Worm (Caenorhabditis elegans) whole organism, L4 larva: Measurements from ENCODE around the gene rml-3.
A peak's percentile ranks its signal among the peaks of the same experiment; 100 is the strongest.

Experiments
- F26F4.8 ChIP-seq: fragments of 200-800 bp; sonication (Bioruptor generic); conservative IDR thresholded peaks from 2 replicates; pipeline ENCODE4 v1.3.6; 2022; ENCODE audit warnings: missing genetic modification characterization, missing compliant biosample characterization
- F37D6.2 ChIP-seq: sonication (generic microtip); optimal IDR thresholded peaks from 2 replicates; lab custom pipeline; 2016; ENCODE audit warnings: mild to moderate bottlenecking, missing genetic modification characterization, missing compliant biosample characterization
- F44E2.7 ChIP-seq: fragments of 200-800 bp; sonication (Bioruptor generic); IDR thresholded peaks from 2 replicates; pipeline ENCODE4 v2.1.2; 2022; ENCODE audit warnings: missing genetic modification characterization, missing compliant biosample characterization
- F49E8.2 ChIP-seq: sonication (generic microtip); optimal IDR thresholded peaks from 2 replicates; lab custom pipeline; 2016; ENCODE audit warnings: missing compliant biosample characterization, mild to moderate bottlenecking, missing genetic modification characterization, borderline replicate concordance
- R02D3.7 ChIP-seq: fragments of 150-350 bp; sonication (generic microtip); optimal IDR thresholded peaks from 3 replicates; lab custom pipeline; 2014; ENCODE audit warnings: missing biosample characterization, missing genetic modification characterization
- T26A8.4 ChIP-seq: fragments of 200-800 bp; sonication (Bioruptor generic); IDR thresholded peaks from 2 replicates; pipeline ENCODE4 v1.3.6; 2022; ENCODE audit warnings: missing genetic modification characterization, missing compliant biosample characterization
- Y5F2A.4 ChIP-seq: fragments of 200-800 bp; sonication (Bioruptor generic); optimal IDR thresholded peaks from 2 replicates; lab custom pipeline; 2018; ENCODE audit warnings: mild to moderate bottlenecking, missing genetic modification characterization, missing compliant biosample characterization
- Y75B8A.6 ChIP-seq: fragments of 200-800 bp; sonication (Bioruptor generic); IDR thresholded peaks from 2 replicates; pipeline ENCODE4 v1.3.6; 2022; ENCODE audit warnings: missing genetic modification reagents, missing genetic modification characterization, missing compliant biosample characterization
- aha-1 ChIP-seq: fragments of 150-350 bp; peaks from one replicate; lab custom pipeline; 2014; ENCODE audit warnings: missing biosample characterization, missing genetic modification characterization
- aly-2 ChIP-seq: sonication (generic microtip); optimal IDR thresholded peaks from 2 replicates; lab custom pipeline; 2018; ENCODE audit warnings: missing biosample characterization, missing genetic modification characterization
- ceh-20 ChIP-seq: fragments of 200-800 bp; sonication (Bioruptor generic); IDR thresholded peaks from 2 replicates; pipeline ENCODE4 v1.3.6; 2022; ENCODE audit warnings: missing genetic modification reagents, missing genetic modification characterization, missing compliant biosample characterization
- ceh-44 ChIP-seq: fragments of 200-800 bp; sonication (Bioruptor generic); IDR thresholded peaks from 2 replicates; pipeline ENCODE4 v1.3.6; 2022; ENCODE audit warnings: missing genetic modification reagents, missing genetic modification characterization, missing compliant biosample characterization
- daf-12 ChIP-seq: fragments of 150-350 bp; optimal IDR thresholded peaks from 2 replicates; lab custom pipeline; 2014; ENCODE audit warnings: missing biosample characterization, missing genetic modification reagents, missing genetic modification characterization
- daf-16 ChIP-seq, 3 experiments: sonication (generic microtip); optimal IDR thresholded peaks; 2 replicates each; lab custom pipeline; 2016 to 2017; ENCODE audit warnings: missing genetic modification characterization in 3 of 3, missing genetic modification reagents in 3 of 3, mild to moderate bottlenecking in 2 of 3, missing compliant biosample characterization in 2 of 3, missing biosample characterization in 1 of 3, moderate library complexity in 1 of 3
- daf-8 ChIP-seq: fragments of 200-800 bp; sonication (Bioruptor generic); IDR thresholded peaks from 2 replicates; pipeline ENCODE4 v1.3.6; 2022; ENCODE audit warnings: missing genetic modification characterization, missing compliant biosample characterization
- dmd-8 ChIP-seq: fragments of 200-800 bp; sonication (Bioruptor generic); IDR thresholded peaks from 2 replicates; pipeline ENCODE4 v1.3.6; 2022; ENCODE audit warnings: missing genetic modification characterization, missing compliant biosample characterization
- dpl-1 ChIP-seq: fragments of 150-350 bp; optimal IDR thresholded peaks from 2 replicates; lab custom pipeline; 2014; ENCODE audit warnings: missing biosample characterization, missing genetic modification reagents, missing genetic modification characterization
- duxl-1 ChIP-seq: sonication (generic microtip); optimal IDR thresholded peaks from 2 replicates; lab custom pipeline; 2016; ENCODE audit warnings: mild to moderate bottlenecking, missing genetic modification characterization, moderate library complexity, missing compliant biosample characterization; ENCODE audit not compliant: poor library complexity
- fkh-10 ChIP-seq: fragments of 150-350 bp; optimal IDR thresholded peaks from 2 replicates; lab custom pipeline; 2014; ENCODE audit warnings: missing biosample characterization, missing genetic modification reagents, missing genetic modification characterization
- jun-1 ChIP-seq: fragments of 150-350 bp; optimal IDR thresholded peaks from 2 replicates; lab custom pipeline; 2014; ENCODE audit warnings: missing biosample characterization, missing genetic modification reagents, missing genetic modification characterization
- lsy-2 ChIP-seq, 2 experiments: fragments of 150-350 bp in 1 of 2; sonication (generic microtip) in 1 of 2; optimal IDR thresholded peaks; 2 replicates each; lab custom pipeline; 2014 to 2017; ENCODE audit warnings: missing biosample characterization in 2 of 2, missing genetic modification characterization in 2 of 2
- madf-5 ChIP-seq, 2 experiments: fragments of 200-800 bp; sonication (Bioruptor generic); IDR thresholded peaks; 2 replicates each; pipeline ENCODE4 v1.3.6; 2022; ENCODE audit warnings: missing compliant biosample characterization in 2 of 2, missing genetic modification characterization in 2 of 2
- mdl-1 ChIP-seq, 2 experiments: fragments of 150-350 bp in 1 of 2; sonication (generic microtip) in 1 of 2; optimal IDR thresholded peaks; 2 replicates each; lab custom pipeline; 2014 to 2017; ENCODE audit warnings: missing biosample characterization in 2 of 2, missing genetic modification characterization in 2 of 2
- mep-1 ChIP-seq: fragments of 150-350 bp; sonication (generic microtip); optimal IDR thresholded peaks from 3 replicates; lab custom pipeline; 2014; ENCODE audit warnings: missing biosample characterization, missing genetic modification characterization
- nhr-10 ChIP-seq: fragments of 150-350 bp; optimal IDR thresholded peaks from 2 replicates; lab custom pipeline; 2014; ENCODE audit warnings: missing biosample characterization, missing genetic modification characterization
- nhr-102 ChIP-seq: sonication (generic microtip); optimal IDR thresholded peaks from 2 replicates; lab custom pipeline; 2016; ENCODE audit warnings: mild to moderate bottlenecking, missing genetic modification characterization, moderate library complexity, missing compliant biosample characterization
- nhr-11 ChIP-seq: fragments of 150-350 bp; optimal IDR thresholded peaks from 2 replicates; lab custom pipeline; 2014; ENCODE audit warnings: missing biosample characterization, missing genetic modification characterization
- nhr-111 ChIP-seq: fragments of 200-800 bp; sonication (Bioruptor generic); optimal IDR thresholded peaks from 2 replicates; lab custom pipeline; 2018; ENCODE audit warnings: mild to moderate bottlenecking, missing genetic modification characterization, missing compliant biosample characterization
- nhr-237 ChIP-seq: sonication (generic microtip); optimal IDR thresholded peaks from 2 replicates; lab custom pipeline; 2017; ENCODE audit warnings: missing biosample characterization, missing genetic modification characterization
- nhr-41 ChIP-seq: fragments of 200-800 bp; sonication (Bioruptor generic); IDR thresholded peaks from 2 replicates; pipeline ENCODE4 v1.3.6; 2022; ENCODE audit warnings: missing genetic modification reagents, missing genetic modification characterization, missing compliant biosample characterization
- nhr-76 ChIP-seq: fragments of 150-350 bp; optimal IDR thresholded peaks from 2 replicates; lab custom pipeline; 2014; ENCODE audit warnings: missing biosample characterization, missing genetic modification characterization
- pha-4 ChIP-seq, 2 experiments: fragments of 150-350 bp in 1 of 2; fragments of 200-800 bp in 1 of 2; sonication (Bioruptor generic) in 1 of 2; IDR thresholded peaks in 1 of 2; optimal IDR thresholded peaks in 1 of 2; 2 replicates each; pipeline versions ENCODE4 v1.3.6 to Lab custom; 2014 to 2022; ENCODE audit warnings: missing genetic modification characterization in 2 of 2, missing genetic modification reagents in 2 of 2, missing biosample characterization in 1 of 2, missing compliant biosample characterization in 1 of 2
- pqm-1 ChIP-seq: sonication (generic microtip); optimal IDR thresholded peaks from 2 replicates; lab custom pipeline; 2017; ENCODE audit warnings: missing biosample characterization, missing genetic modification characterization
- saeg-2 ChIP-seq: fragments of 200-800 bp; sonication (Bioruptor generic); IDR thresholded peaks from 2 replicates; pipeline ENCODE4 v1.3.6; 2022; ENCODE audit warnings: missing genetic modification reagents, missing genetic modification characterization, missing compliant biosample characterization
- skn-1 ChIP-seq: fragments of 150-350 bp; optimal IDR thresholded peaks from 2 replicates; lab custom pipeline; 2014; ENCODE audit warnings: missing biosample characterization, missing genetic modification characterization
- snpc-4 ChIP-seq: fragments of 150-350 bp; optimal IDR thresholded peaks from 2 replicates; lab custom pipeline; 2014; ENCODE audit warnings: missing biosample characterization, missing genetic modification characterization
- spr-1 ChIP-seq: sonication (generic microtip); optimal IDR thresholded peaks from 2 replicates; lab custom pipeline; 2016; ENCODE audit warnings: mild to moderate bottlenecking, missing genetic modification characterization, missing compliant biosample characterization
- spr-3 ChIP-seq: fragments of 200-800 bp; sonication (Bioruptor generic); optimal IDR thresholded peaks from 2 replicates; lab custom pipeline; 2018; ENCODE audit warnings: mild to moderate bottlenecking, missing genetic modification characterization, missing compliant biosample characterization
- tag-97 ChIP-seq: fragments of 200-800 bp; sonication (Bioruptor generic); IDR thresholded peaks from 2 replicates; pipeline ENCODE4 v1.3.6; 2022; ENCODE audit warnings: missing genetic modification characterization, missing compliant biosample characterization
- tra-1 ChIP-seq: fragments of 200-800 bp; sonication (Bioruptor generic); IDR thresholded peaks from 2 replicates; pipeline ENCODE4 v1.3.6; 2022; ENCODE audit warnings: missing genetic modification reagents, missing genetic modification characterization, missing compliant biosample characterization
- unc-130 ChIP-seq: sonication (generic microtip); optimal IDR thresholded peaks from 2 replicates; lab custom pipeline; 2016; ENCODE audit warnings: missing genetic modification reagents, missing genetic modification characterization, missing compliant biosample characterization
- unc-39 ChIP-seq: sonication (generic microtip); optimal IDR thresholded peaks from 2 replicates; lab custom pipeline; 2017; ENCODE audit warnings: missing biosample characterization, missing genetic modification characterization
- unc-62 ChIP-seq, 3 experiments: fragments of 150-350 bp in 1 of 3; sonication (generic microtip); optimal IDR thresholded peaks in 2 of 3; peaks in 1 of 3; 1 replicate in 1 of 3; 2 replicates in 2 of 3; lab custom pipeline; 2014 to 2017; ENCODE audit warnings: missing biosample characterization in 3 of 3, missing genetic modification characterization in 3 of 3, missing genetic modification reagents in 3 of 3, missing genotype in 1 of 3
- vab-7 ChIP-seq: fragments of 200-800 bp; sonication (Bioruptor generic); IDR thresholded peaks from 2 replicates; pipeline ENCODE4 v1.3.6; 2022; ENCODE audit warnings: missing genetic modification reagents, missing genetic modification characterization, missing compliant biosample characterization
- zag-1 ChIP-seq: fragments of 150-350 bp; optimal IDR thresholded peaks from 2 replicates; lab custom pipeline; 2014; ENCODE audit warnings: missing biosample characterization, missing genetic modification characterization
- zfp-2 ChIP-seq: sonication (generic microtip); optimal IDR thresholded peaks from 2 replicates; lab custom pipeline; 2016; ENCODE audit warnings: mild to moderate bottlenecking, missing genetic modification characterization, missing compliant biosample characterization
- zip-11 ChIP-seq: fragments of 200-800 bp; sonication (Bioruptor generic); IDR thresholded peaks from 2 replicates; pipeline ENCODE4 v1.3.6; 2022; ENCODE audit warnings: missing genetic modification characterization, missing compliant biosample characterization
- zip-2 ChIP-seq: fragments of 150-350 bp; optimal IDR thresholded peaks from 2 replicates; lab custom pipeline; 2014; ENCODE audit warnings: missing biosample characterization, missing genetic modification characterization
- ztf-11 ChIP-seq: fragments of 150-350 bp; optimal IDR thresholded peaks from 2 replicates; lab custom pipeline; 2014; ENCODE audit warnings: missing biosample characterization, missing genetic modification characterization
- ztf-7 ChIP-seq: fragments of 150-350 bp; optimal IDR thresholded peaks from 2 replicates; lab custom pipeline; 2014; ENCODE audit warnings: missing biosample characterization, missing genetic modification characterization

rml-3 gene

DNA sequence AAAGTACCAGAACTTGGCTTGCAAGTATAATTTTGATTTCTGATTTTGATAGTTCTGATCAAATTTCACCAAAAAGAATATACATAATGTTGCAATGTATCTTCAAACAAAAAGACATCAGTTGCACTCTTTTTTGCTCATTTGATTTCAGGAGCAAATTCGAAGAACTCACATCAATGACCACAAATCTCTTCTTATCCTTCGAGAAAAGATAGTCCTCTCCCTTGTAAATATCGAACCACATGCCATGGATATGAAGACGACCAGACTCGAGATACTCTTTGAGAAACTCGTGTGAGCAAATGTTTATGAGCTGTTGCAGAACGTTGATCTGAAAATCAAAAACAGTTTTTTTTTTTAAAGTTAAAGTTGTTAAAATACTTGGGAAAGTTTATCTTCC, 36.1 kb downstream of the rml-3 start:
- TF ChIP-seq daf-16 (GFP tag; optimal IDR thresholded peaks at IDR 0.05; lab: Kevin White, UChicago) (peak in 1 of 2 experiments; percentile 23), daf-16 (tag; optimal IDR thresholded peaks at IDR 0.05; lab: Kevin White, UChicago) (no peak), spr-1 (no peak), nhr-11 (tag; lab: Kevin White, UChicago) (peak; percentile 1)

ce11 chrX:6201542-6201941, 37.3 kb downstream of the rml-3 start:
- TF ChIP-seq Y5F2A.4: no peak
- no peak for TF ChIP-seq pha-4 (GFP tag; IDR thresholded peaks at IDR 0.05; lab: Robert Waterston, UW)
- no peak for TF ChIP-seq pha-4 (tag; optimal IDR thresholded peaks at IDR 0.05; lab: Kevin White, UChicago)
- TF ChIP-seq saeg-2 (GFP tag; lab: Robert Waterston, UW): no peak
- TF ChIP-seq pqm-1 (tag; lab: Kevin White, UChicago): no peak
- TF ChIP-seq madf-5 (GFP tag; IDR thresholded peaks at IDR 0.05; lab: Robert Waterston, UW): no peak
- no peak for TF ChIP-seq fkh-10
- no peak for TF ChIP-seq zip-2
- TF ChIP-seq mdl-1 (tag; optimal IDR thresholded peaks at IDR 0.05; lab: Kevin White, UChicago): peak in 1 of 2 experiments; percentile 48
- TF ChIP-seq zfp-2 (tag; lab: Kevin White, UChicago): no peak
- no peak for TF ChIP-seq vab-7 (GFP tag; lab: Robert Waterston, UW)
- no peak for TF ChIP-seq jun-1 (tag; lab: Kevin White, UChicago)
- no peak for TF ChIP-seq snpc-4 (tag; lab: Kevin White, UChicago)
- no peak for TF ChIP-seq dmd-8 (GFP tag; lab: Robert Waterston, UW)
- TF ChIP-seq ceh-20: no peak
- TF ChIP-seq nhr-10 (tag; lab: Kevin White, UChicago): no peak
- TF ChIP-seq lsy-2 (tag; optimal IDR thresholded peaks at IDR 0.05; lab: Kevin White, UChicago): peak in 1 of 2 experiments; percentile 57
- no peak for TF ChIP-seq tag-97 (GFP tag; lab: Robert Waterston, UW)
- TF ChIP-seq nhr-237 (tag; lab: Kevin White, UChicago): no peak
- TF ChIP-seq R02D3.7 (tag; lab: Kevin White, UChicago): no peak
- no peak for TF ChIP-seq nhr-102
- TF ChIP-seq dpl-1 (GFP tag; lab: Kevin White, UChicago): no peak
- no peak for TF ChIP-seq ztf-11 (tag; lab: Kevin White, UChicago)
- no peak for TF ChIP-seq T26A8.4 (GFP tag; lab: Robert Waterston, UW)
- TF ChIP-seq nhr-111 (GFP tag; lab: Kevin White, UChicago): no peak
- no peak for TF ChIP-seq ceh-44 (GFP tag; lab: Robert Waterston, UW)
- TF ChIP-seq spr-1: no peak
- no peak for TF ChIP-seq Y75B8A.6 (GFP tag; lab: Robert Waterston, UW)
- no peak for TF ChIP-seq F26F4.8 (GFP tag; lab: Robert Waterston, UW)
- TF ChIP-seq mep-1 (tag; lab: Kevin White, UChicago): peak; percentile 62
- no peak for TF ChIP-seq F37D6.2
- TF ChIP-seq skn-1 (tag; lab: Kevin White, UChicago): no peak
- no peak for TF ChIP-seq unc-39 (tag; lab: Kevin White, UChicago)
- TF ChIP-seq nhr-41 (GFP tag; lab: Robert Waterston, UW): no peak
- TF ChIP-seq F49E8.2 (tag; lab: Kevin White, UChicago): no peak
- TF ChIP-seq unc-130 (GFP tag; lab: Kevin White, UChicago): no peak
- no peak for TF ChIP-seq daf-8
- no peak for TF ChIP-seq spr-3 (GFP tag; lab: Kevin White, UChicago)
- TF ChIP-seq aha-1: peak; percentile 79
- TF ChIP-seq F44E2.7: no peak
- TF ChIP-seq tra-1 (GFP tag; lab: Robert Waterston, UW): no peak
- peak in 1 of 2 experiments; percentile 93 for TF ChIP-seq unc-62 (GFP tag; optimal IDR thresholded peaks at IDR 0.05 in 1 of 2; lab: Kevin White, UChicago)
- no peak for TF ChIP-seq unc-62 (tag; optimal IDR thresholded peaks at IDR 0.05; lab: Kevin White, UChicago)
- TF ChIP-seq zip-11 (GFP tag; lab: Robert Waterston, UW): no peak
- no peak for TF ChIP-seq daf-12 (tag; lab: Kevin White, UChicago)
- no peak for TF ChIP-seq duxl-1 (tag; lab: Kevin White, UChicago)
- no peak for TF ChIP-seq nhr-11 (tag; lab: Kevin White, UChicago)
- TF ChIP-seq nhr-76 (tag; lab: Kevin White, UChicago): no peak
- no peak for TF ChIP-seq aly-2 (tag; lab: Kevin White, UChicago)
- TF ChIP-seq ztf-7 (tag; lab: Kevin White, UChicago): no peak
- TF ChIP-seq zag-1 (tag; lab: Kevin White, UChicago): no peak
